Fruit fly (Drosophila melanogaster): Measurements from ENCODE around the gene CG14073.

The CG14073 gene

dm6 chr3L:18867521-18867920 is 47.0 kb upstream of the CG14073 start, which contains the start of gene Dysb (continued):
- no peak for TF ChIP-seq hkb (optimal IDR thresholded peaks at IDR 0.05)
- TF ChIP-seq hkb (GFP tag; IDR thresholded peaks at IDR 0.05), result peak; percentile 95
- no peak for TF ChIP-seq CG4282 (GFP tag; optimal IDR thresholded peaks at IDR 0.05)
- peak; percentile 9 for TF ChIP-seq NK7.1 (GFP tag; optimal IDR thresholded peaks at IDR 0.05)
- TF ChIP-seq CG13424 (tag; optimal IDR thresholded peaks at IDR 0.05), result peak; percentile 89
- no peak for TF ChIP-seq br (optimal IDR thresholded peaks at IDR 0.05)
- TF ChIP-seq CG3726 (GFP tag; IDR thresholded peaks at IDR 0.05), result no peak
- peak; percentile 61 for TF ChIP-seq pho (GFP tag; optimal IDR thresholded peaks at IDR 0.05)
- TF ChIP-seq Hey (tag; optimal IDR thresholded peaks at IDR 0.05), result no peak
- peak; percentile 95 for TF ChIP-seq lab (GFP tag; optimal IDR thresholded peaks at IDR 0.05)
- TF ChIP-seq Pdp1 (GFP tag; optimal IDR thresholded peaks at IDR 0.05), result peak; percentile 49 to 61
- TF ChIP-seq Gug (GFP tag; IDR thresholded peaks at IDR 0.05), result peak; percentile 90
- TF ChIP-seq CG15696 (tag; optimal IDR thresholded peaks at IDR 0.05), result peak; percentile 67
- peak; percentile 33 to 91 for TF ChIP-seq Hr51 (GFP tag; optimal IDR thresholded peaks at IDR 0.05)
- TF ChIP-seq Ada2b (GFP tag; IDR thresholded peaks at IDR 0.05), result peak; percentile 88
- peak; percentile 75 for TF ChIP-seq mam (GFP tag; optimal IDR thresholded peaks at IDR 0.05)
- TF ChIP-seq mirr (GFP tag; optimal IDR thresholded peaks at IDR 0.05), result peak; percentile 58
- TF ChIP-seq CG8281 (tag; optimal IDR thresholded peaks at IDR 0.05), result peak; percentile 52
- TF ChIP-seq fru (optimal IDR thresholded peaks at IDR 0.05), result no peak
- TF ChIP-seq CG11504 (tag; optimal IDR thresholded peaks at IDR 0.05), result peak; percentile 90
- no peak for TF ChIP-seq eve (GFP tag; optimal IDR thresholded peaks at IDR 0.05)
- peak; percentile 74 for TF ChIP-seq CG8765 (GFP tag; IDR thresholded peaks at IDR 0.05)
- peak; percentile 31; the same call in 1 of the 2 replicates for TF ChIP-seq Ravus (GFP tag; IDR thresholded peaks at IDR 0.05)
- peak; percentile 63 for TF ChIP-seq CG13287 (GFP tag; IDR thresholded peaks at IDR 0.05; ENCODE audit: partially characterized antibody)
- peak; percentile 70 for TF ChIP-seq CG32767 (GFP tag; IDR thresholded peaks at IDR 0.05)
- peak; percentile 63 for TF ChIP-seq sd (tag; optimal IDR thresholded peaks at IDR 0.05)
- peak; percentile 62 to 86 for TF ChIP-seq dpn (GFP tag; optimal IDR thresholded peaks at IDR 0.05)
- TF ChIP-seq CG17186 (GFP tag; optimal IDR thresholded peaks at IDR 0.05), result no peak
- no peak for TF ChIP-seq Sin3A (optimal IDR thresholded peaks at IDR 0.05)
- peak; percentile 80 for TF ChIP-seq Oli (tag; optimal IDR thresholded peaks at IDR 0.05)
- TF ChIP-seq tll (GFP tag; optimal IDR thresholded peaks at IDR 0.05), result no peak
- TF ChIP-seq Mrtf (GFP tag; IDR thresholded peaks at IDR 0.05), result peak; percentile 68; the same call in 2 of the 3 replicates
- peak; percentile 51 for TF ChIP-seq slp2 (GFP tag; optimal IDR thresholded peaks at IDR 0.05)
- no peak for TF ChIP-seq ham (GFP tag; IDR thresholded peaks at IDR 0.05)
- peak; percentile 79 for TF ChIP-seq CG12071 (GFP tag; optimal IDR thresholded peaks at IDR 0.05)
- TF ChIP-seq CG11695 (GFP tag; IDR thresholded peaks at IDR 0.05), result peak; percentile 91
- peak; percentile 82 for TF ChIP-seq CG4730 (GFP tag; IDR thresholded peaks at IDR 0.05)
- TF ChIP-seq Max (GFP tag; optimal IDR thresholded peaks at IDR 0.05), result peak; percentile 67
- TF ChIP-seq CG3995 (GFP tag; optimal IDR thresholded peaks at IDR 0.05), result no peak
- peak; percentile 89 for TF ChIP-seq dysf (GFP tag; IDR thresholded peaks at IDR 0.05)
- peak; percentile 85 for TF ChIP-seq CG13894 (tag; optimal IDR thresholded peaks at IDR 0.05)
- TF ChIP-seq pnt (GFP tag; optimal IDR thresholded peaks at IDR 0.05), result peak; percentile 34
- no peak for TF ChIP-seq hth (optimal IDR thresholded peaks at IDR 0.05)
- TF ChIP-seq Lhr (GFP tag; optimal IDR thresholded peaks at IDR 0.05), result peak; percentile 22
- peak; percentile 69 for TF ChIP-seq CG9437 (GFP tag; optimal IDR thresholded peaks at IDR 0.05)
- peak; percentile 86 for TF ChIP-seq CG32772 (GFP tag; IDR thresholded peaks at IDR 0.05)
- TF ChIP-seq klu (GFP tag; IDR thresholded peaks at IDR 0.05), result peak; percentile 66
- TF ChIP-seq CG10565 (GFP tag; optimal IDR thresholded peaks at IDR 0.05), result no peak
- peak; percentile 93 for TF ChIP-seq zfh1 (GFP tag; IDR thresholded peaks at IDR 0.05)
- no peak for TF ChIP-seq CG8089 (GFP tag; optimal IDR thresholded peaks at IDR 0.05)
- peak; percentile 21 for TF ChIP-seq her (GFP tag; optimal IDR thresholded peaks at IDR 0.05)
- TF ChIP-seq slou (GFP tag; optimal IDR thresholded peaks at IDR 0.05), result peak; percentile 21
- peak; percentile 78 for TF ChIP-seq Aef1 (GFP tag; IDR thresholded peaks at IDR 0.05)

Data from whole organism, embryonic.